Fruit fly (Drosophila melanogaster) whole organism, embryonic: ENCODE data around the gene Elo68alpha.

Experiments used
- CG12769 ChIP-seq: fragments of 200-800 bp; sonication (Bioruptor generic); optimal IDR thresholded peaks from 2 replicates; lab custom pipeline; 2019; ENCODE audit warnings: missing biosample characterization, mild to moderate bottlenecking, missing genetic modification characterization, moderate library complexity
- CG13894 ChIP-seq: fragments of 200-800 bp; sonication (Bioruptor generic); optimal IDR thresholded peaks from 3 replicates; lab custom pipeline; 2018; ENCODE audit warnings: missing biosample characterization, mild to moderate bottlenecking, missing genetic modification characterization, moderate library complexity
- CG14014 ChIP-seq: fragments of 200-800 bp; sonication (Bioruptor generic); IDR thresholded peaks from 2 replicates; pipeline ENCODE4 v1.3.6; 2022; ENCODE audit warnings: missing biosample characterization, missing genetic modification characterization
- CG1647 ChIP-seq: fragments of 200-800 bp; sonication (Bioruptor generic); optimal IDR thresholded peaks from 3 replicates; lab custom pipeline; 2016; ENCODE audit warnings: missing biosample characterization, missing genetic modification characterization
- CG16779 ChIP-seq: fragments of 200-800 bp; sonication (Bioruptor generic); IDR thresholded peaks from 2 replicates; pipeline ENCODE4 v1.3.6; 2022; ENCODE audit warnings: missing biosample characterization, missing genetic modification characterization
- CG17912 ChIP-seq: fragments of 200-800 bp; sonication (Bioruptor generic); optimal IDR thresholded peaks from 2 replicates; lab custom pipeline; 2018; ENCODE audit warnings: missing biosample characterization, mild to moderate bottlenecking, missing genetic modification characterization
- CG18599 ChIP-seq: fragments of 200-800 bp; sonication (Bioruptor generic); optimal IDR thresholded peaks from 3 replicates; lab custom pipeline; 2017; ENCODE audit warnings: missing biosample characterization, missing genetic modification characterization, mild to moderate bottlenecking, moderate library complexity, missing genetic modification reagents
- CG2129 ChIP-seq: fragments of 200-800 bp; sonication (Bioruptor generic); IDR thresholded peaks from 2 replicates; pipeline ENCODE4 v1.3.6; 2022; ENCODE audit warnings: missing biosample characterization, missing genetic modification characterization; ENCODE audit not compliant: partially characterized antibody
- CG2202 ChIP-seq: fragments of 200-800 bp; sonication (Bioruptor generic); optimal IDR thresholded peaks from 2 replicates; lab custom pipeline; 2018; ENCODE audit warnings: missing biosample characterization, mild to moderate bottlenecking, missing genetic modification characterization
- CG3163 ChIP-seq: fragments of 200-800 bp; sonication (Bioruptor generic); optimal IDR thresholded peaks from 3 replicates; lab custom pipeline; 2016; ENCODE audit warnings: missing biosample characterization, missing genetic modification characterization
- CG3847 ChIP-seq: fragments of 200-800 bp; sonication (Bioruptor generic); IDR thresholded peaks from 2 replicates; pipeline ENCODE4 v1.3.6; 2022; ENCODE audit warnings: missing biosample characterization, missing genetic modification characterization
- CG4360 ChIP-seq: fragments of 200-800 bp; sonication (Bioruptor generic); IDR thresholded peaks from 2 replicates; pipeline ENCODE4 v1.3.6; 2022; ENCODE audit warnings: missing biosample characterization, missing genetic modification characterization
- CG4730 ChIP-seq: fragments of 200-800 bp; sonication (Bioruptor generic); IDR thresholded peaks from 2 replicates; pipeline ENCODE4 v1.3.6; 2022; ENCODE audit warnings: missing biosample characterization, missing genetic modification characterization
- CG7357 ChIP-seq: fragments of 200-800 bp; sonication (Bioruptor generic); IDR thresholded peaks from 3 replicates; pipeline ENCODE4 v1.3.6; 2022; ENCODE audit warnings: missing biosample characterization, missing genetic modification characterization
- CG7928 ChIP-seq: fragments of 200-800 bp; sonication (Bioruptor generic); optimal IDR thresholded peaks from 2 replicates; lab custom pipeline; 2017; ENCODE audit warnings: missing biosample characterization, mild to moderate bottlenecking, missing genetic modification characterization
- CG8359 ChIP-seq: fragments of 200-800 bp; sonication (Bioruptor generic); optimal IDR thresholded peaks from 2 replicates; lab custom pipeline; 2017; ENCODE audit warnings: missing biosample characterization, mild to moderate bottlenecking, missing genetic modification characterization, borderline replicate concordance
- CHES-1-like ChIP-seq: fragments of 200-800 bp; sonication (Bioruptor generic); optimal IDR thresholded peaks from 2 replicates; lab custom pipeline; 2016; ENCODE audit warnings: missing biosample characterization, missing genetic modification characterization
- Camta ChIP-seq: fragments of 200-800 bp; sonication (Bioruptor generic); optimal IDR thresholded peaks from 2 replicates; lab custom pipeline; 2016; ENCODE audit warnings: missing biosample characterization, missing genetic modification characterization
- Chrac-16 ChIP-seq: fragments of 200-800 bp; sonication (Bioruptor generic); optimal IDR thresholded peaks from 3 replicates; lab custom pipeline; 2016; ENCODE audit warnings: missing biosample characterization, missing genetic modification characterization
- Dp ChIP-seq: fragments of 200-800 bp; sonication (Bioruptor generic); optimal IDR thresholded peaks from 2 replicates; lab custom pipeline; 2018; ENCODE audit warnings: missing biosample characterization, mild to moderate bottlenecking, missing genetic modification characterization, moderate library complexity
- E2f2 ChIP-seq: fragments of 200-800 bp; sonication (Bioruptor generic); IDR thresholded peaks from 2 replicates; pipeline ENCODE4 v1.3.6; 2022; ENCODE audit warnings: missing biosample characterization, missing genetic modification characterization
- H2.0 ChIP-seq: fragments of 200-800 bp; sonication (Bioruptor generic); IDR thresholded peaks from 2 replicates; pipeline ENCODE4 v1.3.6; 2022; ENCODE audit warnings: missing biosample characterization, missing genetic modification characterization
- MBD-R2 ChIP-seq: fragments of 200-800 bp; sonication (Bioruptor generic); IDR thresholded peaks from 2 replicates; pipeline ENCODE4 v1.3.6; 2022; ENCODE audit warnings: missing biosample characterization, missing genetic modification characterization
- Mad ChIP-seq: fragments of 200-800 bp; sonication (Bioruptor generic); optimal IDR thresholded peaks from 2 replicates; lab custom pipeline; 2016; ENCODE audit warnings: missing biosample characterization, missing genetic modification characterization
- Myb ChIP-seq: fragments of 200-800 bp; sonication (Bioruptor generic); optimal IDR thresholded peaks from 2 replicates; lab custom pipeline; 2016; ENCODE audit warnings: missing biosample characterization, missing genetic modification characterization
- Neu2 ChIP-seq: fragments of 200-800 bp; sonication (Bioruptor generic); optimal IDR thresholded peaks from 3 replicates; lab custom pipeline; 2016; ENCODE audit warnings: missing biosample characterization, missing genetic modification characterization, borderline replicate concordance
- Opbp ChIP-seq: fragments of 200-800 bp; sonication (Bioruptor generic); IDR thresholded peaks from 3 replicates; pipeline ENCODE4 v1.3.6; 2022; ENCODE audit warnings: missing biosample characterization, missing genetic modification characterization; ENCODE audit not compliant: partially characterized antibody
- Sin3A ChIP-seq: fragments of >200 bp; optimal IDR thresholded peaks from 2 replicates; lab custom pipeline; 2018
- Six4 ChIP-seq: fragments of 200-800 bp; sonication (Bioruptor generic); optimal IDR thresholded peaks from 2 replicates; lab custom pipeline; 2016; ENCODE audit warnings: missing biosample characterization, missing genetic modification characterization
- Sox102F ChIP-seq: fragments of 200-800 bp; sonication (Bioruptor generic); optimal IDR thresholded peaks from 2 replicates; lab custom pipeline; 2018; ENCODE audit warnings: missing biosample characterization, mild to moderate bottlenecking, missing genetic modification characterization, moderate library complexity
- Sry-β ChIP-seq: fragments of 200-800 bp; sonication (Bioruptor generic); optimal IDR thresholded peaks from 2 replicates; lab custom pipeline; 2018; ENCODE audit warnings: missing biosample characterization, mild to moderate bottlenecking, missing genetic modification characterization, moderate library complexity
- Sry-δ ChIP-seq: fragments of 200-800 bp; sonication (Bioruptor generic); optimal IDR thresholded peaks from 2 replicates; lab custom pipeline; 2016; ENCODE audit warnings: missing biosample characterization, missing genetic modification characterization
- ash1 ChIP-seq: fragments of 200-800 bp; sonication (Bioruptor generic); optimal IDR thresholded peaks from 2 replicates; lab custom pipeline; 2018; ENCODE audit warnings: missing biosample characterization, mild to moderate bottlenecking, missing genetic modification characterization
- danr ChIP-seq: fragments of 200-800 bp; sonication (Bioruptor generic); IDR thresholded peaks from 2 replicates; pipeline ENCODE4 v1.3.6; 2022; ENCODE audit warnings: missing biosample characterization, missing genetic modification characterization
- dm ChIP-seq: fragments of 200-800 bp; sonication (Bioruptor generic); optimal IDR thresholded peaks from 3 replicates; lab custom pipeline; 2016; ENCODE audit warnings: missing biosample characterization, missing genetic modification characterization
- en ChIP-seq: fragments of 200-800 bp; sonication (Bioruptor generic); optimal IDR thresholded peaks from 2 replicates; lab custom pipeline; 2016; ENCODE audit warnings: missing biosample characterization, missing genetic modification characterization
- fd64A ChIP-seq: fragments of 200-800 bp; sonication (Bioruptor generic); optimal IDR thresholded peaks from 3 replicates; lab custom pipeline; 2018; ENCODE audit warnings: missing biosample characterization, mild to moderate bottlenecking, missing genetic modification characterization
- h ChIP-seq: fragments of >200 bp; optimal IDR thresholded peaks from 2 replicates; lab custom pipeline; 2017
- hb ChIP-seq: fragments of 200-800 bp; sonication (Bioruptor generic); IDR thresholded peaks from 3 replicates; pipeline ENCODE4 v1.3.6; 2022; ENCODE audit warnings: missing biosample characterization, missing genetic modification characterization; ENCODE audit not compliant: partially characterized antibody
- hkb ChIP-seq, 2 experiments: fragments of 200-800 bp in 1 of 2; fragments of >200 bp in 1 of 2; sonication (Bioruptor generic) in 1 of 2; IDR thresholded peaks in 1 of 2; optimal IDR thresholded peaks in 1 of 2; 2 replicates each; pipeline versions ENCODE4 v1.3.6 to Lab custom; 2017 to 2022; ENCODE audit warnings: missing biosample characterization in 1 of 2, missing genetic modification characterization in 1 of 2
- insv ChIP-seq, 2 experiments: fragments of 200-800 bp; sonication (Bioruptor generic); optimal IDR thresholded peaks; 3 replicates each; lab custom pipeline; 2016 to 2018; ENCODE audit warnings: missing biosample characterization in 2 of 2, missing genetic modification characterization in 2 of 2
- kay ChIP-seq: fragments of 200-800 bp; sonication (Bioruptor generic); optimal IDR thresholded peaks from 2 replicates; lab custom pipeline; 2016; ENCODE audit warnings: missing biosample characterization, missing genetic modification characterization
- klu ChIP-seq: fragments of 200-800 bp; sonication (Bioruptor generic); IDR thresholded peaks from 2 replicates; pipeline ENCODE4 v1.3.6; 2022; ENCODE audit warnings: missing biosample characterization, missing genetic modification characterization
- lola ChIP-seq, 3 experiments: fragments of >200 bp in 2 of 3; fragments of 200-800 bp in 1 of 3; sonication (Bioruptor generic) in 1 of 3; optimal IDR thresholded peaks; 2 replicates each; lab custom pipeline; 2017 to 2019; ENCODE audit warnings: missing biosample characterization in 3 of 3, missing genetic modification characterization in 3 of 3, mild to moderate bottlenecking in 1 of 3, moderate library complexity in 1 of 3
- org-1 ChIP-seq: fragments of 200-800 bp; sonication (Bioruptor generic); optimal IDR thresholded peaks from 2 replicates; lab custom pipeline; 2017; ENCODE audit warnings: missing biosample characterization, missing genetic modification characterization
- otp ChIP-seq: fragments of 200-800 bp; sonication (Bioruptor generic); IDR thresholded peaks from 3 replicates; pipeline ENCODE4, ENCODE4 v1.3.6; 2022; ENCODE audit warnings: missing biosample characterization, missing genetic modification characterization
- repo ChIP-seq: fragments of 200-800 bp; sonication (Bioruptor generic); optimal IDR thresholded peaks from 2 replicates; lab custom pipeline; 2016; ENCODE audit warnings: missing biosample characterization, missing genetic modification characterization
- schlank ChIP-seq: fragments of 200-800 bp; sonication (Bioruptor generic); optimal IDR thresholded peaks from 2 replicates; lab custom pipeline; 2018; ENCODE audit warnings: missing biosample characterization, mild to moderate bottlenecking, missing genetic modification characterization
- tll ChIP-seq, 2 experiments: fragments of 200-800 bp in 1 of 2; fragments of >200 bp in 1 of 2; sonication (Bioruptor generic) in 1 of 2; optimal IDR thresholded peaks; 2 replicates each; lab custom pipeline; 2017 to 2019; ENCODE audit warnings: missing biosample characterization in 2 of 2, missing genetic modification characterization in 2 of 2, mild to moderate bottlenecking in 1 of 2, moderate library complexity in 1 of 2
- vnd ChIP-seq: fragments of 200-800 bp; sonication (Bioruptor generic); IDR thresholded peaks from 3 replicates; pipeline ENCODE4 v1.3.6; 2022; ENCODE audit warnings: missing biosample characterization, missing genetic modification characterization; ENCODE audit not compliant: partially characterized antibody

The Elo68alpha gene

dm6 chr3L:11120419-11120958 is 17.7 kb upstream of the Elo68alpha start, which contains the start of the genes FoxK and mRpL2 (continued):
- TF ChIP-seq Myb (GFP tag; lab: Kevin White, UChicago) (peak; percentile 78), CG1647 (GFP tag; lab: Kevin White, UChicago) (no peak), hkb (optimal IDR thresholded peaks at IDR 0.05; lab: Kevin White, UChicago) (no peak), hkb (GFP tag; IDR thresholded peaks at IDR 0.05; lab: Robert Waterston, UW) (no peak), Camta (GFP tag; lab: Kevin White, UChicago) (no peak), CG8359 (GFP tag; lab: Kevin White, UChicago) (peak; percentile 80), CG13894 (tag; lab: Kevin White, UChicago) (no peak), ash1 (GFP tag; lab: Kevin White, UChicago) (no peak), en (no peak), insv (GFP tag; optimal IDR thresholded peaks at IDR 0.05; lab: Kevin White, UChicago) (peak in 1 of 2 experiments; percentile 38), CG14014 (GFP tag; lab: Robert Waterston, UW) (0 out of 2 replicates have a peak, but pooled peaks have one; percentile 6), Neu2 (GFP tag; lab: Kevin White, UChicago) (no peak), tll (GFP tag; optimal IDR thresholded peaks at IDR 0.05; lab: Kevin White, UChicago) (no peak), Sry-δ (GFP tag; lab: Kevin White, UChicago) (peak; percentile 53), danr (GFP tag; lab: Robert Waterston, UW) (no peak), CG18599 (GFP tag; lab: Kevin White, UChicago) (no peak), CG7357 (GFP tag; lab: Robert Waterston, UW) (no peak), vnd (no peak), CG3163 (GFP tag; lab: Kevin White, UChicago) (no peak), h (lab: Kevin White, UChicago) (no peak), repo (GFP tag; lab: Kevin White, UChicago) (no peak), Sox102F (GFP tag; lab: Kevin White, UChicago) (no peak), CG4730 (no peak), H2.0 (GFP tag; lab: Robert Waterston, UW) (no peak), E2f2 (GFP tag; lab: Robert Waterston, UW) (peak; percentile 58), Sry-β (GFP tag; lab: Kevin White, UChicago) (no peak), CG2129 (GFP tag; lab: Robert Waterston, UW) (no peak), CG2202 (tag; lab: Kevin White, UChicago) (no peak), otp (GFP tag; lab: Robert Waterston, UW) (no peak), lola (GFP tag; optimal IDR thresholded peaks at IDR 0.05; lab: Kevin White, UChicago) (no peak), CG3847 (GFP tag; lab: Robert Waterston, UW) (peak; percentile 63; the same call in 1 of the 2 replicates), CG17912 (GFP tag; lab: Kevin White, UChicago) (peak; percentile 26), CG7928 (GFP tag; lab: Kevin White, UChicago) (no peak), Opbp (GFP tag; lab: Robert Waterston, UW) (peak; percentile 55; the same call in 2 of the 3 replicates), hb (GFP tag; lab: Robert Waterston, UW) (no peak), Dp (GFP tag; lab: Kevin White, UChicago) (peak; percentile 51), org-1 (GFP tag; lab: Kevin White, UChicago) (no peak), kay (GFP tag; lab: Kevin White, UChicago) (no peak), Six4 (GFP tag; lab: Kevin White, UChicago) (no peak), dm (peak; percentile 90), MBD-R2 (peak; percentile 89), CG16779 (GFP tag; lab: Robert Waterston, UW) (no peak), Sin3A (lab: Kevin White, UChicago) (peak; percentile 72), Chrac-16 (GFP tag; lab: Kevin White, UChicago) (no peak), CHES-1-like (GFP tag; lab: Kevin White, UChicago) (peak; percentile 40), fd64A (GFP tag; lab: Kevin White, UChicago) (no peak), schlank (tag; lab: Kevin White, UChicago) (no peak), CG12769 (tag; lab: Kevin White, UChicago) (peak; percentile 10), klu (GFP tag; lab: Robert Waterston, UW) (no peak), Mad (GFP tag; lab: Kevin White, UChicago) (no peak), CG4360 (GFP tag; lab: Robert Waterston, UW) (no peak)
